Fruit fly (Drosophila melanogaster) whole organism, embryonic: ENCODE results near the gene CG11342.

ENCODE experiments used
- CG10321 ChIP-seq: fragments of 200-800 bp; sonication (Bioruptor generic); IDR thresholded peaks from 2 replicates; pipeline ENCODE4 v1.3.6; 2022; ENCODE audit warnings: missing biosample characterization, missing genetic modification characterization
- CG10462 ChIP-seq: fragments of 200-800 bp; sonication (Bioruptor generic); optimal IDR thresholded peaks from 2 replicates; lab custom pipeline; 2016; ENCODE audit warnings: missing biosample characterization, missing genetic modification characterization
- CG11723 ChIP-seq: fragments of 200-800 bp; sonication (Bioruptor generic); optimal IDR thresholded peaks from 2 replicates; lab custom pipeline; 2017; ENCODE audit warnings: missing biosample characterization, mild to moderate bottlenecking, missing genetic modification characterization
- CG12744 ChIP-seq: fragments of 200-800 bp; sonication (Bioruptor generic); optimal IDR thresholded peaks from 2 replicates; lab custom pipeline; 2016; ENCODE audit warnings: missing biosample characterization, missing genetic modification characterization
- CG14014 ChIP-seq: fragments of 200-800 bp; sonication (Bioruptor generic); IDR thresholded peaks from 2 replicates; pipeline ENCODE4 v1.3.6; 2022; ENCODE audit warnings: missing biosample characterization, missing genetic modification characterization
- CG14667 ChIP-seq: fragments of 200-800 bp; sonication (Bioruptor generic); IDR thresholded peaks from 2 replicates; pipeline ENCODE4 v1.3.6; 2022; ENCODE audit warnings: missing biosample characterization, missing genetic modification characterization
- CG15479 ChIP-seq: fragments of 200-800 bp; sonication (Bioruptor generic); optimal IDR thresholded peaks from 3 replicates; lab custom pipeline; 2019; ENCODE audit warnings: missing biosample characterization, mild to moderate bottlenecking, missing genetic modification characterization, moderate library complexity
- CG1603 ChIP-seq: fragments of 200-800 bp; sonication (Bioruptor generic); optimal IDR thresholded peaks from 2 replicates; lab custom pipeline; 2019; ENCODE audit warnings: missing biosample characterization, mild to moderate bottlenecking, missing genetic modification characterization, moderate library complexity
- CG17568 ChIP-seq: fragments of 200-800 bp; sonication (Bioruptor generic); optimal IDR thresholded peaks from 2 replicates; lab custom pipeline; 2018; ENCODE audit warnings: missing biosample characterization, mild to moderate bottlenecking, missing genetic modification characterization, moderate library complexity
- CG17802 ChIP-seq: fragments of 200-800 bp; sonication (Bioruptor generic); optimal IDR thresholded peaks from 2 replicates; lab custom pipeline; 2018; ENCODE audit warnings: missing biosample characterization, mild to moderate bottlenecking, missing genetic modification characterization, moderate library complexity
- CG1792 ChIP-seq: fragments of 200-800 bp; sonication (Bioruptor generic); optimal IDR thresholded peaks from 2 replicates; lab custom pipeline; 2016; ENCODE audit warnings: missing biosample characterization, missing genetic modification characterization
- CG18011 ChIP-seq: fragments of 200-800 bp; sonication (Bioruptor generic); optimal IDR thresholded peaks from 2 replicates; lab custom pipeline; 2017; ENCODE audit warnings: missing biosample characterization, missing genetic modification characterization, mild to moderate bottlenecking, moderate library complexity, missing genotype
- CG2120 ChIP-seq: fragments of 200-800 bp; sonication (Bioruptor generic); optimal IDR thresholded peaks from 3 replicates; lab custom pipeline; 2016; ENCODE audit warnings: missing biosample characterization, missing genetic modification characterization
- CG4282 ChIP-seq: fragments of 200-800 bp; sonication (Bioruptor generic); optimal IDR thresholded peaks from 2 replicates; lab custom pipeline; 2016; ENCODE audit warnings: missing biosample characterization, missing genetic modification characterization
- CG4360 ChIP-seq: fragments of 200-800 bp; sonication (Bioruptor generic); IDR thresholded peaks from 2 replicates; pipeline ENCODE4 v1.3.6; 2022; ENCODE audit warnings: missing biosample characterization, missing genetic modification characterization
- CG43689 ChIP-seq: fragments of 200-800 bp; sonication (Bioruptor generic); IDR thresholded peaks from 2 replicates; pipeline ENCODE4 v1.3.6; 2022; ENCODE audit warnings: missing biosample characterization, missing genetic modification characterization
- CG4404 ChIP-seq: fragments of 200-800 bp; sonication (Bioruptor generic); IDR thresholded peaks from 2 replicates; pipeline ENCODE4 v1.3.6; 2022; ENCODE audit warnings: missing biosample characterization, missing genetic modification characterization
- CG5180 ChIP-seq: fragments of 200-800 bp; sonication (Bioruptor generic); optimal IDR thresholded peaks from 3 replicates; lab custom pipeline; 2017; ENCODE audit warnings: missing biosample characterization, missing genetic modification characterization, mild to moderate bottlenecking, moderate library complexity, missing genetic modification reagents
- CG7987 ChIP-seq: fragments of 200-800 bp; sonication (Bioruptor generic); optimal IDR thresholded peaks from 2 replicates; lab custom pipeline; 2018; ENCODE audit warnings: missing biosample characterization, mild to moderate bottlenecking, missing genetic modification characterization, moderate library complexity
- CG8281 ChIP-seq: fragments of 200-800 bp; sonication (Bioruptor generic); optimal IDR thresholded peaks from 2 replicates; lab custom pipeline; 2018; ENCODE audit warnings: missing biosample characterization, mild to moderate bottlenecking, missing genetic modification characterization, moderate library complexity
- CG9215 ChIP-seq: fragments of 200-800 bp; sonication (Bioruptor generic); IDR thresholded peaks from 2 replicates; pipeline ENCODE4 v1.3.6; 2022; ENCODE audit warnings: missing biosample characterization, missing genetic modification characterization
- CHES-1-like ChIP-seq: fragments of 200-800 bp; sonication (Bioruptor generic); optimal IDR thresholded peaks from 2 replicates; lab custom pipeline; 2016; ENCODE audit warnings: missing biosample characterization, missing genetic modification characterization
- Dip2 ChIP-seq: fragments of 200-800 bp; sonication (Bioruptor generic); IDR thresholded peaks from 2 replicates; pipeline ENCODE4 v1.3.6; 2022; ENCODE audit warnings: missing biosample characterization, missing genetic modification characterization
- Elba2 ChIP-seq: fragments of 200-800 bp; sonication (Bioruptor generic); optimal IDR thresholded peaks from 3 replicates; lab custom pipeline; 2016; ENCODE audit warnings: missing biosample characterization, missing genetic modification characterization
- Ets97D ChIP-seq: fragments of 200-800 bp; sonication (Bioruptor generic); optimal IDR thresholded peaks from 3 replicates; lab custom pipeline; 2016; ENCODE audit warnings: missing biosample characterization, missing genetic modification characterization
- Hmr ChIP-seq: fragments of 200-800 bp; sonication (Bioruptor generic); optimal IDR thresholded peaks from 3 replicates; lab custom pipeline; 2017; ENCODE audit warnings: mild to moderate bottlenecking, missing biosample characterization, missing genetic modification reagents, missing genetic modification characterization
- Lpt ChIP-seq: fragments of >200 bp; optimal IDR thresholded peaks from 2 replicates; lab custom pipeline; 2018; ENCODE audit warnings: missing biosample characterization, missing genetic modification characterization
- NfI ChIP-seq: fragments of 200-800 bp; sonication (Bioruptor generic); optimal IDR thresholded peaks from 3 replicates; lab custom pipeline; 2018; ENCODE audit warnings: missing biosample characterization, mild to moderate bottlenecking, missing genetic modification characterization, moderate library complexity
- Oaz ChIP-seq: fragments of 200-800 bp; sonication (Bioruptor generic); IDR thresholded peaks from 2 replicates; pipeline ENCODE4 v1.3.6; 2022; ENCODE audit warnings: missing biosample characterization, missing genetic modification characterization
- Optix ChIP-seq: fragments of 200-800 bp; sonication (Bioruptor generic); IDR thresholded peaks from 3 replicates; pipeline ENCODE4 v1.3.6; 2022; ENCODE audit warnings: missing biosample characterization, missing genetic modification characterization
- Scr ChIP-seq: fragments of 200-800 bp; sonication (Bioruptor generic); IDR thresholded peaks from 2 replicates; pipeline ENCODE4 v1.3.6; 2022; ENCODE audit warnings: missing biosample characterization, missing genetic modification characterization; ENCODE audit not compliant: partially characterized antibody
- abd-A ChIP-seq: fragments of 200-800 bp; sonication (Bioruptor generic); optimal IDR thresholded peaks from 3 replicates; lab custom pipeline; 2019; ENCODE audit warnings: missing biosample characterization, mild to moderate bottlenecking, missing genetic modification characterization, moderate library complexity
- ato ChIP-seq: fragments of 200-800 bp; sonication (Bioruptor generic); IDR thresholded peaks from 2 replicates; pipeline ENCODE4 v1.3.6; 2022; ENCODE audit warnings: missing biosample characterization, missing genetic modification characterization; ENCODE audit not compliant: partially characterized antibody
- bab2 ChIP-seq: fragments of 200-800 bp; sonication (Bioruptor generic); optimal IDR thresholded peaks from 2 replicates; lab custom pipeline; 2016; ENCODE audit warnings: missing biosample characterization, missing genetic modification characterization
- br ChIP-seq: fragments of >200 bp; optimal IDR thresholded peaks from 2 replicates; lab custom pipeline; 2017
- bsh ChIP-seq, 2 experiments: fragments of 200-800 bp; sonication (Bioruptor generic); optimal IDR thresholded peaks; 2 replicates each; lab custom pipeline; 2017 to 2018; ENCODE audit warnings: mild to moderate bottlenecking in 2 of 2, missing biosample characterization in 2 of 2, missing genetic modification characterization in 2 of 2, moderate library complexity in 1 of 2
- cg ChIP-seq: fragments of 200-800 bp; sonication (Bioruptor generic); optimal IDR thresholded peaks from 3 replicates; lab custom pipeline; 2019; ENCODE audit warnings: missing biosample characterization, mild to moderate bottlenecking, missing genetic modification characterization, moderate library complexity
- danr ChIP-seq: fragments of 200-800 bp; sonication (Bioruptor generic); IDR thresholded peaks from 2 replicates; pipeline ENCODE4 v1.3.6; 2022; ENCODE audit warnings: missing biosample characterization, missing genetic modification characterization
- dm ChIP-seq: fragments of 200-800 bp; sonication (Bioruptor generic); optimal IDR thresholded peaks from 3 replicates; lab custom pipeline; 2016; ENCODE audit warnings: missing biosample characterization, missing genetic modification characterization
- ewg ChIP-seq: fragments of 200-800 bp; sonication (Bioruptor generic); optimal IDR thresholded peaks from 3 replicates; lab custom pipeline; 2017; ENCODE audit warnings: mild to moderate bottlenecking, missing biosample characterization, missing genetic modification reagents, missing genetic modification characterization
- fd96Cb ChIP-seq: fragments of 200-800 bp; sonication (Bioruptor generic); optimal IDR thresholded peaks from 2 replicates; lab custom pipeline; 2018; ENCODE audit warnings: missing biosample characterization, mild to moderate bottlenecking, missing genetic modification characterization, moderate library complexity
- fru ChIP-seq: fragments of >200 bp; optimal IDR thresholded peaks from 2 replicates; lab custom pipeline; 2017
- gcm ChIP-seq: fragments of 200-800 bp; sonication (Bioruptor generic); optimal IDR thresholded peaks from 2 replicates; lab custom pipeline; 2019; ENCODE audit warnings: missing biosample characterization, mild to moderate bottlenecking, missing genetic modification characterization, moderate library complexity
- gro ChIP-seq: fragments of 200-800 bp; sonication (Bioruptor generic); optimal IDR thresholded peaks from 2 replicates; lab custom pipeline; 2016; ENCODE audit warnings: missing biosample characterization, missing genetic modification characterization
- h ChIP-seq: fragments of >200 bp; optimal IDR thresholded peaks from 2 replicates; lab custom pipeline; 2017
- jing ChIP-seq: fragments of 200-800 bp; sonication (Bioruptor generic); optimal IDR thresholded peaks from 2 replicates; lab custom pipeline; 2018; ENCODE audit warnings: missing biosample characterization, mild to moderate bottlenecking, missing genetic modification characterization
- ken ChIP-seq: fragments of 200-800 bp; sonication (Bioruptor generic); IDR thresholded peaks from 3 replicates; pipeline ENCODE4 v1.3.6; 2022; ENCODE audit warnings: missing biosample characterization, missing genetic modification characterization
- phol ChIP-seq: fragments of 200-800 bp; sonication (Bioruptor generic); optimal IDR thresholded peaks from 3 replicates; lab custom pipeline; 2018; ENCODE audit warnings: missing biosample characterization, mild to moderate bottlenecking, missing genetic modification characterization, moderate library complexity
- rib ChIP-seq: fragments of 200-800 bp; sonication (Bioruptor generic); IDR thresholded peaks from 2 replicates; pipeline ENCODE4 v1.3.6; 2022; ENCODE audit warnings: missing biosample characterization, missing genetic modification characterization
- ro ChIP-seq: fragments of 200-800 bp; sonication (Bioruptor generic); IDR thresholded peaks from 2 replicates; pipeline ENCODE4 v1.3.6; 2022; ENCODE audit warnings: missing biosample characterization, missing genetic modification characterization
- ssp ChIP-seq: fragments of 200-800 bp; sonication (Bioruptor generic); IDR thresholded peaks from 2 replicates; pipeline ENCODE4 v1.3.6; 2022; ENCODE audit warnings: missing biosample characterization, missing genetic modification characterization
- zfh1 ChIP-seq: fragments of 200-800 bp; sonication (Bioruptor generic); IDR thresholded peaks from 3 replicates; pipeline ENCODE4 v1.3.6; 2022; ENCODE audit warnings: missing biosample characterization, missing genetic modification characterization

The CG11342 gene

DNA sequence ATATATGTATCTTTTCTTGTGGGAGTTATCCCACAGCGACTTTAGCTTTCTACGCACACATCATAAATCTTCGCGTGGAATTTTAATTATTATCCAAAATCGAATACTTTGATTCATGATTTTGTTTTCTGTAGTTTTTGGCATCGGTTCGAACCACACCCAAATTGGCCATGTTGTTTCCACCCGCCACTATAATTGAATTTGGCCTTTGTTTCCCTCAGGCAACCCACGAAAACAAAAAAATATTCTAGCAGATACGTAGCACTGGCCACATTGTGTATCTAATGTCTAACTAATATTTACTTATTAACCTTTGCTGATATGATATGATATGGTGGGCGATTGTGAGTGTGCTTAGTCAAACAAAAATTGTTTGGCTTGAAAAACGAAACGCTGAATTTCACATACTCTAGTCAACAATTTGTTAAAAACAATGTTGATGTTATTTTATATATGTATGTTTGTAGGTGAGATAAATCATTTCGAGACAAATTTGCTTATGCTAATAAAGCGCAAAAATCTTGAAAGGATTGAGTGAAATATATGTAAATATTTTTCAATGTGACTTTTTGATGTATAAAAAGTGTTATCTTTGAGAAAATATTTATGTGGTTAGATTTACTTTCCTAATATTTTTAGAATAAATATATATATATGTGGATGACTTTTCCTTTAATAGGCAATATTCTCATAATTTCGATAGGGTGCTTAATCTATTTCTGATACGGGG is 12.2 kb downstream of the CG11342 start (continued):
- TF ChIP-seq Elba2: no peak
- no peak for TF ChIP-seq CG10462 (GFP tag; lab: Kevin White, UChicago)
- peak; percentile 38 for TF ChIP-seq Hmr (GFP tag; lab: Kevin White, UChicago)
- TF ChIP-seq CG14667: no peak
- TF ChIP-seq Optix: no peak
- TF ChIP-seq br (lab: Kevin White, UChicago): no peak
- no peak for TF ChIP-seq Dip2
- TF ChIP-seq CG4404: no peak
- peak; percentile 22 for TF ChIP-seq CG2120
- no peak for TF ChIP-seq cg (GFP tag; lab: Kevin White, UChicago)
- no peak for TF ChIP-seq Lpt (GFP tag; lab: Kevin White, UChicago)
- no peak for TF ChIP-seq Scr (GFP tag; lab: Robert Waterston, UW)
- TF ChIP-seq CG8281 (tag; lab: Kevin White, UChicago): no peak
- no peak for TF ChIP-seq bab2
- peak in 1 of 2 experiments; percentile 46 for TF ChIP-seq bsh (GFP tag; optimal IDR thresholded peaks at IDR 0.05; lab: Kevin White, UChicago)
- no peak for TF ChIP-seq CG43689 (GFP tag; lab: Robert Waterston, UW)
- no peak for TF ChIP-seq ewg
- no peak for TF ChIP-seq ken (GFP tag; lab: Robert Waterston, UW)
- TF ChIP-seq Ets97D (GFP tag; lab: Kevin White, UChicago): no peak
- no peak for TF ChIP-seq CG1603 (tag; lab: Kevin White, UChicago)
- peak; percentile 13 for TF ChIP-seq fd96Cb (tag; lab: Kevin White, UChicago)
- no peak for TF ChIP-seq zfh1 (GFP tag; lab: Robert Waterston, UW)
- TF ChIP-seq CG12744 (GFP tag; lab: Kevin White, UChicago): no peak
- no peak for TF ChIP-seq jing (GFP tag; lab: Kevin White, UChicago)
- TF ChIP-seq abd-A: no peak
- TF ChIP-seq CG15479 (GFP tag; lab: Kevin White, UChicago): no peak
- no peak for TF ChIP-seq CG10321 (GFP tag; lab: Robert Waterston, UW)
- TF ChIP-seq CG17802 (tag; lab: Kevin White, UChicago): no peak
- no peak for TF ChIP-seq ssp (GFP tag; lab: Robert Waterston, UW)
- TF ChIP-seq gcm (GFP tag; lab: Kevin White, UChicago): no peak
- TF ChIP-seq h (lab: Kevin White, UChicago): no peak
- no peak for TF ChIP-seq CG5180 (GFP tag; lab: Kevin White, UChicago)
- TF ChIP-seq fru: no peak
- TF ChIP-seq ro (GFP tag; lab: Robert Waterston, UW): no peak
- TF ChIP-seq CG4282: no peak
- TF ChIP-seq gro (GFP tag; lab: Kevin White, UChicago): no peak
- peak; percentile 46 for TF ChIP-seq phol (tag; lab: Kevin White, UChicago)
- TF ChIP-seq CG9215 (GFP tag; lab: Robert Waterston, UW): no peak
- no peak for TF ChIP-seq CG7987 (GFP tag; lab: Kevin White, UChicago)
- no peak for TF ChIP-seq ato (GFP tag; lab: Robert Waterston, UW)
- no peak for TF ChIP-seq CG11723
- no peak for TF ChIP-seq CG18011
- TF ChIP-seq CHES-1-like (GFP tag; lab: Kevin White, UChicago): no peak
- no peak for TF ChIP-seq Oaz (GFP tag; lab: Robert Waterston, UW)
- TF ChIP-seq CG14014 (GFP tag; lab: Robert Waterston, UW): no peak
- TF ChIP-seq dm: no peak
- no peak for TF ChIP-seq CG4360 (GFP tag; lab: Robert Waterston, UW)
- TF ChIP-seq rib (GFP tag; lab: Robert Waterston, UW): no peak
- no peak for TF ChIP-seq NfI (GFP tag; lab: Kevin White, UChicago)
- TF ChIP-seq CG1792 (GFP tag; lab: Kevin White, UChicago): no peak
- TF ChIP-seq danr: no peak
- peak; percentile 20 for TF ChIP-seq CG17568
